Worm (Caenorhabditis elegans) whole organism, L3 larva: ENCODE results near the gene F52H2.15.

Experiments
- R02D3.7 ChIP-seq: fragments of 150-350 bp; optimal IDR thresholded peaks from 2 replicates; lab custom pipeline; 2014; ENCODE audit warnings: missing biosample characterization, missing genetic modification characterization
- ZK546.5 ChIP-seq: sonication (generic microtip); optimal IDR thresholded peaks from 2 replicates; lab custom pipeline; 2017; ENCODE audit warnings: missing biosample characterization, missing genetic modification characterization
- aly-2 ChIP-seq: fragments of 150-350 bp; optimal IDR thresholded peaks from 2 replicates; lab custom pipeline; 2014; ENCODE audit warnings: missing biosample characterization, missing genetic modification characterization
- ama-1 ChIP-seq: fragments of 150-350 bp; optimal IDR thresholded peaks from 2 replicates; lab custom pipeline; 2018
- ceh-16 ChIP-seq: sonication (generic microtip); optimal IDR thresholded peaks from 2 replicates; lab custom pipeline; 2017; ENCODE audit warnings: missing biosample characterization, missing genetic modification characterization
- ceh-28 ChIP-seq: fragments of 150-350 bp; optimal IDR thresholded peaks from 2 replicates; lab custom pipeline; 2014; ENCODE audit warnings: missing biosample characterization, missing genetic modification reagents, missing genetic modification characterization
- ceh-82 ChIP-seq: fragments of 150-350 bp; optimal IDR thresholded peaks from 2 replicates; lab custom pipeline; 2014; ENCODE audit warnings: missing biosample characterization, missing genetic modification characterization
- ceh-9 ChIP-seq: sonication (generic microtip); optimal IDR thresholded peaks from 2 replicates; lab custom pipeline; 2018; ENCODE audit warnings: missing biosample characterization, missing genetic modification characterization
- daf-12 ChIP-seq: fragments of 150-350 bp; optimal IDR thresholded peaks from 2 replicates; lab custom pipeline; 2014; ENCODE audit warnings: missing biosample characterization, missing genetic modification reagents, missing genetic modification characterization
- egl-27 ChIP-seq: sonication (generic microtip); optimal IDR thresholded peaks from 4 replicates; lab custom pipeline; 2017; ENCODE audit warnings: missing biosample characterization, missing genetic modification reagents, missing genetic modification characterization
- egl-5 ChIP-seq: fragments of 150-350 bp; optimal IDR thresholded peaks from 2 replicates; lab custom pipeline; 2017; ENCODE audit warnings: missing biosample characterization, missing genetic modification reagents, missing genetic modification characterization, inconsistent platforms
- elt-1 ChIP-seq: fragments of 150-350 bp; optimal IDR thresholded peaks from 2 replicates; lab custom pipeline; 2014; ENCODE audit warnings: missing biosample characterization, missing genetic modification characterization
- elt-2 ChIP-seq: sonication (generic microtip); optimal IDR thresholded peaks from 2 replicates; lab custom pipeline; 2016; ENCODE audit warnings: missing genetic modification reagents, mild to moderate bottlenecking, missing genetic modification characterization, missing compliant biosample characterization
- elt-3 ChIP-seq, 3 experiments: fragments of 150-350 bp in 1 of 3; sonication (generic microtip) in 2 of 3; optimal IDR thresholded peaks; 2 replicates in 2 of 3; 4 replicates in 1 of 3; lab custom pipeline; 2014 to 2017; ENCODE audit warnings: missing biosample characterization in 3 of 3, missing genetic modification characterization in 3 of 3
- eor-1 ChIP-seq, 2 experiments: fragments of 150-350 bp; optimal IDR thresholded peaks; 2 replicates each; lab custom pipeline; 2014 to 2018; ENCODE audit warnings: missing biosample characterization in 2 of 2, missing genetic modification characterization in 2 of 2
- fkh-10 ChIP-seq: sonication (generic microtip); optimal IDR thresholded peaks from 2 replicates; lab custom pipeline; 2017; ENCODE audit warnings: missing biosample characterization, missing genetic modification reagents, missing genetic modification characterization
- fkh-2 ChIP-seq: fragments of 150-350 bp; optimal IDR thresholded peaks from 2 replicates; lab custom pipeline; 2014; ENCODE audit warnings: missing biosample characterization, missing genetic modification reagents, missing genetic modification characterization
- fos-1 ChIP-seq: fragments of 150-350 bp; optimal IDR thresholded peaks from 2 replicates; lab custom pipeline; 2014; ENCODE audit warnings: missing biosample characterization, missing genetic modification characterization
- hmg-11 ChIP-seq: sonication (generic microtip); optimal IDR thresholded peaks from 2 replicates; lab custom pipeline; 2016; ENCODE audit warnings: missing genetic modification characterization, missing compliant biosample characterization
- jun-1 ChIP-seq: fragments of 150-350 bp; optimal IDR thresholded peaks from 2 replicates; lab custom pipeline; 2014; ENCODE audit warnings: missing biosample characterization, missing genetic modification reagents, missing genetic modification characterization
- lin-15B ChIP-seq: fragments of 150-350 bp; optimal IDR thresholded peaks from 2 replicates; lab custom pipeline; 2014; ENCODE audit warnings: missing biosample characterization, missing genetic modification characterization
- lin-39 ChIP-seq: fragments of 150-350 bp; optimal IDR thresholded peaks from 2 replicates; lab custom pipeline; 2018; ENCODE audit warnings: missing biosample characterization, missing genetic modification reagents, missing genetic modification characterization
- lsy-12 ChIP-seq: sonication (generic microtip); optimal IDR thresholded peaks from 2 replicates; lab custom pipeline; 2016; ENCODE audit warnings: mild to moderate bottlenecking, missing genetic modification characterization, missing compliant biosample characterization
- mdl-1 ChIP-seq: fragments of 150-350 bp; optimal IDR thresholded peaks from 2 replicates; lab custom pipeline; 2014; ENCODE audit warnings: missing biosample characterization, missing genetic modification characterization
- mml-1 ChIP-seq: fragments of 150-350 bp; sonication (generic microtip); optimal IDR thresholded peaks from 3 replicates; lab custom pipeline; 2014; ENCODE audit warnings: missing biosample characterization, missing genetic modification characterization
- nfya-1 ChIP-seq: sonication (generic microtip); optimal IDR thresholded peaks from 2 replicates; lab custom pipeline; 2017; ENCODE audit warnings: missing genetic modification characterization, mild to moderate bottlenecking, missing compliant biosample characterization, antibody characterized with exemption, moderate library complexity; ENCODE audit not compliant: insufficient read depth
- nhr-11 ChIP-seq: fragments of 150-350 bp; optimal IDR thresholded peaks from 2 replicates; lab custom pipeline; 2014; ENCODE audit warnings: missing biosample characterization, missing genetic modification characterization
- nhr-12 ChIP-seq: fragments of 150-350 bp; optimal IDR thresholded peaks from 2 replicates; lab custom pipeline; 2014; ENCODE audit warnings: missing biosample characterization, missing genetic modification characterization
- nhr-23 ChIP-seq: fragments of 150-350 bp; optimal IDR thresholded peaks from 2 replicates; lab custom pipeline; 2014; ENCODE audit warnings: missing biosample characterization, missing genetic modification reagents, missing genetic modification characterization
- nhr-237 ChIP-seq: fragments of 150-350 bp; optimal IDR thresholded peaks from 2 replicates; lab custom pipeline; 2014; ENCODE audit warnings: missing biosample characterization, missing genetic modification characterization
- nhr-25 ChIP-seq: sonication (generic microtip); optimal IDR thresholded peaks from 2 replicates; lab custom pipeline; 2017; ENCODE audit warnings: missing biosample characterization, missing genetic modification characterization
- nhr-28 ChIP-seq: fragments of 150-350 bp; optimal IDR thresholded peaks from 2 replicates; lab custom pipeline; 2014; ENCODE audit warnings: missing biosample characterization, missing genetic modification characterization
- nhr-43 ChIP-seq: sonication (generic microtip); optimal IDR thresholded peaks from 2 replicates; lab custom pipeline; 2016; ENCODE audit warnings: mild to moderate bottlenecking, missing genetic modification characterization, missing compliant biosample characterization; ENCODE audit not compliant: poor library complexity, severe bottlenecking
- nhr-67 ChIP-seq: fragments of 150-350 bp; optimal IDR thresholded peaks from 2 replicates; lab custom pipeline; 2014; ENCODE audit warnings: missing biosample characterization, missing genetic modification characterization
- nhr-76 ChIP-seq: fragments of 150-350 bp; sonication (generic microtip); optimal IDR thresholded peaks from 5 replicates; lab custom pipeline; 2014; ENCODE audit warnings: missing biosample characterization, missing genetic modification characterization
- nhr-77 ChIP-seq: fragments of 150-350 bp; optimal IDR thresholded peaks from 2 replicates; lab custom pipeline; 2014; ENCODE audit warnings: missing biosample characterization, missing genetic modification characterization
- pha-4 ChIP-seq: fragments of 150-350 bp; optimal IDR thresholded peaks from 2 replicates; lab custom pipeline; 2014; ENCODE audit warnings: missing biosample characterization, missing genetic modification reagents, missing genetic modification characterization
- pqm-1 ChIP-seq: fragments of 150-350 bp; optimal IDR thresholded peaks from 2 replicates; lab custom pipeline; 2017; ENCODE audit warnings: missing biosample characterization, missing genetic modification characterization, inconsistent platforms
- sea-2 ChIP-seq: fragments of 150-350 bp; sonication (generic microtip); optimal IDR thresholded peaks from 4 replicates; lab custom pipeline; 2014; ENCODE audit warnings: missing biosample characterization, missing genetic modification reagents, missing genetic modification characterization
- skn-1 ChIP-seq: fragments of 150-350 bp; optimal IDR thresholded peaks from 2 replicates; lab custom pipeline; 2014; ENCODE audit warnings: missing biosample characterization, missing genetic modification characterization
- snpc-4 ChIP-seq: fragments of 150-350 bp; optimal IDR thresholded peaks from 2 replicates; lab custom pipeline; 2014; ENCODE audit warnings: missing biosample characterization, missing genetic modification characterization
- tbx-2 ChIP-seq: sonication (generic microtip); optimal IDR thresholded peaks from 2 replicates; lab custom pipeline; 2016; ENCODE audit warnings: mild to moderate bottlenecking, missing genetic modification characterization, missing compliant biosample characterization
- unc-39 ChIP-seq: sonication (generic microtip); optimal IDR thresholded peaks from 4 replicates; lab custom pipeline; 2017; ENCODE audit warnings: missing biosample characterization, missing genetic modification characterization
- unc-62 ChIP-seq: fragments of 150-350 bp; sonication (generic microtip); optimal IDR thresholded peaks from 4 replicates; lab custom pipeline; 2014; ENCODE audit warnings: missing biosample characterization, missing genetic modification reagents, missing genetic modification characterization
- zag-1 ChIP-seq: fragments of 150-350 bp; optimal IDR thresholded peaks from 2 replicates; lab custom pipeline; 2014; ENCODE audit warnings: missing biosample characterization, missing genetic modification characterization
- ztf-11 ChIP-seq: fragments of 150-350 bp; optimal IDR thresholded peaks from 2 replicates; lab custom pipeline; 2014; ENCODE audit warnings: missing biosample characterization, missing genetic modification characterization
- ztf-4 ChIP-seq: fragments of 150-350 bp; optimal IDR thresholded peaks from 2 replicates; lab custom pipeline; 2014; ENCODE audit warnings: missing biosample characterization, missing genetic modification characterization

Gene F52H2.15

DNA sequence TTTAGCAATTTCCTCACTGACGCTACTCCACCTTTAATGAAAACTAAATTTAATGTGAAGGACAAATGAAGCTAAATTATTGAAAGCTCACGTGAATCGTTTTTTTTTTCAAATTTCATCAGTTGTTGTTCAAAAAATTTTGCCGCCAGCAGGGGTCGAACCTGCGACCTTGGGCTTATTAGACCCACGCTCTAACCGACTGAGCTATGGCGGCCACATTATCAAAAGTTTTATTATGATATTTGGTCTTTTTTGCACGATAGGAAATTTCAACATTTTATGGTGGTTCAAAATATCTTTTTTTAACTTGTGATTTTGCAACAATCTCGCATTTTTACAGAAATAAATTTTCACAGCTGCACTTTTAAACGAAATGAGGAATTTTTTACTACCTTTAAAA is 39.1 kb upstream of the F52H2.15 start:
- no peak for TF ChIP-seq lsy-12 (tag; lab: Kevin White, UChicago)
- no peak for TF ChIP-seq nhr-11 (tag; lab: Kevin White, UChicago)

DNA sequence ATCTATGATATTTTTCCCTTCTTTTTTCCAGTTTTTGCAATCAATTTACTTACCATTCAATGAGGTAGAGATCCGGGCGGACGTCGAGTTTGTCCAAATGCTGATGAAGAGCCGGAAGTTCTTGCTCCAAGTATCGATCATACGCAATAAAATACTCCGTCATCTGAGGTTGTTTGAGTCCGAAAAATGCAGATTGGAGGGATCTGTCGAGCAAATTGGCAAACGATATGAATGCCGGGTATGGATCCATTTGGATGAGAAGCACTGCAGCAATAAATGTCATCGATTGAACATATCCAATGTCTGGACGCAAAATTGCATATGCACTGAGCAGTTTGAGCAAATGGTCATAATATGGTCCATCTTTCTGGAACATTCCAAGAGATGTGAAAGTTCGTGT is 38.0 kb upstream of the F52H2.15 start:
- no peak for TF ChIP-seq nhr-11 (tag; lab: Kevin White, UChicago)
- TF ChIP-seq lin-15B (tag; lab: Kevin White, UChicago) = no peak
- no peak for TF ChIP-seq unc-39
- TF ChIP-seq R02D3.7 (tag; lab: Kevin White, UChicago) = no peak
- TF ChIP-seq skn-1 (tag; lab: Kevin White, UChicago) = no peak
- no peak for TF ChIP-seq pqm-1
- TF ChIP-seq nhr-237 (tag; lab: Kevin White, UChicago) = no peak
- no peak for TF ChIP-seq elt-1 (tag; lab: Kevin White, UChicago)
- TF ChIP-seq nfya-1 (tag; lab: Kevin White, UChicago) = no peak
- TF ChIP-seq mdl-1 (tag; lab: Kevin White, UChicago) = no peak
- no peak for TF ChIP-seq elt-3 (tag; optimal IDR thresholded peaks at IDR 0.05; lab: Kevin White, UChicago)

DNA sequence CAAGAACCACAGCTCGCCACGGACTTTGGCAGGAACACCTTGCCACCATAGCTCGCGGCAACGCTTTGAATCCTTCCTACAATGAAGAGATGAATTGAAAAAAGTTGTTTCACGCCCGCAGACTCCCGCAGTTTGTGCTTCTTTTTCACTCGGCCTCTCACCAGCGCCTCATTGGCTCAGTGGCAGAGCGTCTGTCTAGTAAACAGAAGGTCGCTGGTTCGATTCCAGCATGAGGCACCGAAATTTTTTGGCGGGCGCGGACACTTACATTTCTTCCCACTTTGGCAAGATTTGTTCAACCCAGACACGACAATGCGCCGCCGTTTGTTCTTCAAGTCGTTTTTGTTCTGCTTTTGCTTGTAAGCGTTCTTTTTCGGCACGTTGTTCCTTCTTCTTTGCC is 37.3 kb upstream of the F52H2.15 start:
- no peak for TF ChIP-seq nhr-67 (tag; lab: Kevin White, UChicago)
- TF ChIP-seq jun-1 = no peak
- no peak for TF ChIP-seq egl-5 (tag; lab: Kevin White, UChicago)
- no peak for TF ChIP-seq nhr-23 (tag; lab: Kevin White, UChicago)
- TF ChIP-seq nhr-25 (tag; lab: Kevin White, UChicago) = no peak
- no peak for TF ChIP-seq sea-2 (GFP tag; lab: Kevin White, UChicago)
- TF ChIP-seq nhr-237 (tag; lab: Kevin White, UChicago) = no peak
- TF ChIP-seq nhr-28 (tag; lab: Kevin White, UChicago) = no peak
- TF ChIP-seq fos-1 (tag; lab: Kevin White, UChicago) = no peak
- TF ChIP-seq aly-2 (tag; lab: Kevin White, UChicago) = no peak
- no peak for TF ChIP-seq pqm-1
- TF ChIP-seq lin-39 = no peak
- TF ChIP-seq elt-2 = peak; percentile 13
- no peak for TF ChIP-seq ceh-16 (tag; lab: Kevin White, UChicago)
- TF ChIP-seq nhr-43 (tag; lab: Kevin White, UChicago) = peak; percentile 9
- TF ChIP-seq R02D3.7 (tag; lab: Kevin White, UChicago) = no peak
- TF ChIP-seq ZK546.5 = no peak
- TF ChIP-seq eor-1 (tag; optimal IDR thresholded peaks at IDR 0.05; lab: Kevin White, UChicago) = no peak
- TF ChIP-seq nhr-77 (tag; lab: Kevin White, UChicago) = no peak
- no peak for TF ChIP-seq elt-1 (tag; lab: Kevin White, UChicago)
- TF ChIP-seq nfya-1 (tag; lab: Kevin White, UChicago) = peak; percentile 52
- TF ChIP-seq mml-1 (tag; lab: Kevin White, UChicago) = no peak
- no peak for TF ChIP-seq tbx-2 (tag; lab: Kevin White, UChicago)
- no peak for TF ChIP-seq snpc-4 (tag; lab: Kevin White, UChicago)
- no peak for TF ChIP-seq lsy-12 (tag; lab: Kevin White, UChicago)
- TF ChIP-seq egl-27 (tag; lab: Kevin White, UChicago) = no peak
- no peak for TF ChIP-seq fkh-10
- no peak for TF ChIP-seq elt-3 (tag; optimal IDR thresholded peaks at IDR 0.05; lab: Kevin White, UChicago)
- TF ChIP-seq ztf-4 (tag; lab: Kevin White, UChicago) = peak; percentile 2
- TF ChIP-seq skn-1 (tag; lab: Kevin White, UChicago) = peak; percentile 19
- no peak for TF ChIP-seq ama-1 (lab: Kevin White, UChicago)
- peak; percentile 33 for TF ChIP-seq pha-4 (tag; lab: Kevin White, UChicago)
- TF ChIP-seq daf-12 (tag; lab: Kevin White, UChicago) = no peak
- no peak for TF ChIP-seq ztf-11 (tag; lab: Kevin White, UChicago)
- TF ChIP-seq ceh-28 (tag; lab: Kevin White, UChicago) = no peak
- no peak for TF ChIP-seq nhr-12 (tag; lab: Kevin White, UChicago)
- no peak for TF ChIP-seq zag-1
- TF ChIP-seq hmg-11 (tag; lab: Kevin White, UChicago) = peak; percentile 77
- TF ChIP-seq lin-15B (tag; lab: Kevin White, UChicago) = no peak
- no peak for TF ChIP-seq mdl-1 (tag; lab: Kevin White, UChicago)
- TF ChIP-seq ceh-9 = no peak
- no peak for TF ChIP-seq nhr-11 (tag; lab: Kevin White, UChicago)
- TF ChIP-seq unc-39 = no peak
- no peak for TF ChIP-seq nhr-76
- no peak for TF ChIP-seq fkh-2
- no peak for TF ChIP-seq ceh-82 (tag; lab: Kevin White, UChicago)
- TF ChIP-seq unc-62 (GFP tag; lab: Kevin White, UChicago) = no peak
